Worm (Caenorhabditis elegans) whole organism, young adult: ENCODE data around the gene col-169.

ENCODE experiments used
- B0035.1 ChIP-seq: sonication (generic microtip); optimal IDR thresholded peaks from 2 replicates; lab custom pipeline; 2016; ENCODE audit warnings: missing genetic modification characterization, mild to moderate bottlenecking, missing compliant biosample characterization, missing genotype, missing genetic modification reagents
- C17E4.6 ChIP-seq: fragments of 200-800 bp; sonication (Bioruptor generic); IDR thresholded peaks from 2 replicates; pipeline ENCODE4 v1.3.6; 2022; ENCODE audit warnings: missing genetic modification reagents, missing genetic modification characterization, missing compliant biosample characterization
- D2030.7 ChIP-seq: fragments of 200-800 bp; sonication (Bioruptor generic); IDR thresholded peaks from 2 replicates; pipeline ENCODE4 v1.3.6; 2022; ENCODE audit warnings: missing genetic modification reagents, missing genetic modification characterization, missing compliant biosample characterization
- F23B12.7 ChIP-seq: sonication (generic microtip); optimal IDR thresholded peaks from 2 replicates; lab custom pipeline; 2017; ENCODE audit warnings: missing genetic modification characterization, mild to moderate bottlenecking, missing compliant biosample characterization, antibody characterized with exemption, moderate library complexity; ENCODE audit not compliant: insufficient read depth
- T26A5.8 ChIP-seq: sonication (generic microtip); optimal IDR thresholded peaks from 2 replicates; lab custom pipeline; 2016; ENCODE audit warnings: missing genetic modification characterization, missing compliant biosample characterization
- Y53G8AR.9 ChIP-seq: fragments of 200-800 bp; sonication (Bioruptor generic); conservative IDR thresholded peaks from 2 replicates; pipeline ENCODE4 v1.3.6; 2022; ENCODE audit warnings: missing genetic modification reagents, missing genetic modification characterization, missing compliant biosample characterization
- Y56A3A.18 ChIP-seq: fragments of 200-800 bp; sonication (Bioruptor generic); IDR thresholded peaks from 2 replicates; pipeline ENCODE4 v1.3.6; 2022; ENCODE audit warnings: missing genetic modification reagents, missing genetic modification characterization, missing compliant biosample characterization
- ZK185.1 ChIP-seq: sonication (generic microtip); optimal IDR thresholded peaks from 2 replicates; lab custom pipeline; 2016; ENCODE audit warnings: mild to moderate bottlenecking, missing genetic modification characterization, missing compliant biosample characterization; ENCODE audit not compliant: poor library complexity, severe bottlenecking
- akir-1 ChIP-seq: fragments of 200-800 bp; sonication (Bioruptor generic); optimal IDR thresholded peaks from 2 replicates; lab custom pipeline; 2018; ENCODE audit warnings: mild to moderate bottlenecking, missing genetic modification characterization, moderate library complexity, missing compliant biosample characterization
- ama-1 ChIP-seq, 3 experiments: fragments of 150-350 bp in 1 of 3; sonication (generic microtip) in 2 of 3; optimal IDR thresholded peaks; 2 replicates each; lab custom pipeline; 2014 to 2018; ENCODE audit warnings: missing biosample characterization in 2 of 3, missing genetic modification characterization in 2 of 3, missing genetic modification reagents in 2 of 3
- athp-1 ChIP-seq: sonication (generic microtip); optimal IDR thresholded peaks from 2 replicates; lab custom pipeline; 2017; ENCODE audit warnings: mild to moderate bottlenecking, missing genetic modification characterization, missing compliant biosample characterization
- attf-3 ChIP-seq: fragments of 200-800 bp; sonication (Bioruptor generic); conservative IDR thresholded peaks from 2 replicates; pipeline ENCODE4 v1.3.6; 2022; ENCODE audit warnings: missing genetic modification reagents, missing genetic modification characterization, missing compliant biosample characterization
- attf-5 ChIP-seq: fragments of 200-800 bp; sonication (Bioruptor generic); optimal IDR thresholded peaks from 2 replicates; lab custom pipeline; 2018; ENCODE audit warnings: mild to moderate bottlenecking, missing genetic modification characterization, missing compliant biosample characterization
- cebp-2 ChIP-seq: fragments of 200-800 bp; sonication (Bioruptor generic); IDR thresholded peaks from 2 replicates; pipeline ENCODE4 v1.3.6; 2022; ENCODE audit warnings: missing genetic modification characterization, missing compliant biosample characterization
- ceh-27 ChIP-seq: fragments of 200-800 bp; sonication (Bioruptor generic); optimal IDR thresholded peaks from 2 replicates; lab custom pipeline; 2018; ENCODE audit warnings: mild to moderate bottlenecking, missing genetic modification characterization, moderate library complexity, missing compliant biosample characterization
- dox-1 ChIP-seq: fragments of 200-800 bp; sonication (Bioruptor generic); IDR thresholded peaks from 2 replicates; pipeline ENCODE4 v1.3.6; 2022; ENCODE audit warnings: missing genetic modification reagents, missing genetic modification characterization, missing compliant biosample characterization
- dpl-1 ChIP-seq: fragments of 150-350 bp; optimal IDR thresholded peaks from 2 replicates; lab custom pipeline; 2014; ENCODE audit warnings: missing biosample characterization, missing genetic modification reagents, missing genetic modification characterization
- efl-1 ChIP-seq: fragments of 150-350 bp; optimal IDR thresholded peaks from 2 replicates; lab custom pipeline; 2014; ENCODE audit warnings: missing biosample characterization, missing genetic modification reagents, missing genetic modification characterization
- egl-44 ChIP-seq: fragments of 200-800 bp; sonication (Bioruptor generic); IDR thresholded peaks from 2 replicates; pipeline ENCODE4 v1.3.6; 2022; ENCODE audit warnings: missing genetic modification reagents, missing genetic modification characterization, missing compliant biosample characterization
- ekl-4 ChIP-seq: fragments of 200-800 bp; sonication (Bioruptor generic); IDR thresholded peaks from 2 replicates; pipeline ENCODE4 v1.3.6; 2022; ENCODE audit warnings: missing genetic modification reagents, missing genetic modification characterization, missing compliant biosample characterization
- ets-4 ChIP-seq: fragments of 200-800 bp; sonication (Bioruptor generic); optimal IDR thresholded peaks from 2 replicates; lab custom pipeline; 2018; ENCODE audit warnings: mild to moderate bottlenecking, missing genetic modification characterization, missing compliant biosample characterization
- him-1 ChIP-seq: sonication (generic microtip); optimal IDR thresholded peaks from 2 replicates; lab custom pipeline; 2016; ENCODE audit warnings: missing genotype, missing genetic modification reagents, missing genetic modification characterization, missing compliant biosample characterization
- hlh-12 ChIP-seq: sonication (generic microtip); optimal IDR thresholded peaks from 2 replicates; lab custom pipeline; 2016; ENCODE audit warnings: missing genetic modification characterization, missing compliant biosample characterization
- hsf-1 ChIP-seq: fragments of 200-800 bp; sonication (Bioruptor generic); IDR thresholded peaks from 2 replicates; pipeline ENCODE4 v1.3.6; 2022; ENCODE audit warnings: missing genetic modification reagents, missing genetic modification characterization, missing compliant biosample characterization
- lag-1 ChIP-seq: fragments of 200-800 bp; sonication (Bioruptor generic); IDR thresholded peaks from 2 replicates; pipeline ENCODE4 v1.3.6; 2022; ENCODE audit warnings: missing genetic modification reagents, missing genetic modification characterization, missing compliant biosample characterization
- let-607 ChIP-seq, 2 experiments: fragments of 200-800 bp in 1 of 2; sonication (Bioruptor generic) in 1 of 2; sonication (generic microtip) in 1 of 2; optimal IDR thresholded peaks; 2 replicates each; lab custom pipeline; 2016 to 2018; ENCODE audit warnings: mild to moderate bottlenecking in 2 of 2, missing compliant biosample characterization in 2 of 2, missing genetic modification characterization in 2 of 2, moderate library complexity in 2 of 2, missing genotype in 1 of 2
- lin-40 ChIP-seq: sonication (generic microtip); optimal IDR thresholded peaks from 2 replicates; lab custom pipeline; 2016; ENCODE audit warnings: missing genetic modification characterization, mild to moderate bottlenecking, missing compliant biosample characterization, missing genotype, missing genetic modification reagents
- lir-1 ChIP-seq: fragments of 200-800 bp; sonication (Bioruptor generic); conservative IDR thresholded peaks from 2 replicates; pipeline ENCODE4 v1.3.6; 2022; ENCODE audit warnings: missing genetic modification reagents, missing genetic modification characterization, missing compliant biosample characterization
- lsy-27 ChIP-seq: sonication (generic microtip); optimal IDR thresholded peaks from 2 replicates; lab custom pipeline; 2017; ENCODE audit warnings: missing genetic modification characterization, mild to moderate bottlenecking, missing compliant biosample characterization, antibody characterized with exemption, missing genotype, borderline replicate concordance; ENCODE audit not compliant: insufficient read depth
- mel-28 ChIP-seq: sonication (generic microtip); optimal IDR thresholded peaks from 2 replicates; lab custom pipeline; 2016; ENCODE audit warnings: borderline replicate concordance, mild to moderate bottlenecking, missing genetic modification characterization, missing compliant biosample characterization
- nfya-2 ChIP-seq: fragments of 200-800 bp; sonication (Bioruptor generic); IDR thresholded peaks from 2 replicates; pipeline ENCODE4 v1.3.6; 2022; ENCODE audit warnings: missing genetic modification reagents, missing genetic modification characterization, missing compliant biosample characterization
- nhr-90 ChIP-seq: sonication (generic microtip); optimal IDR thresholded peaks from 2 replicates; lab custom pipeline; 2016; ENCODE audit warnings: missing genotype, mild to moderate bottlenecking, missing genetic modification characterization, missing compliant biosample characterization
- pbrm-1 ChIP-seq: fragments of 200-800 bp; sonication (Bioruptor generic); IDR thresholded peaks from 2 replicates; pipeline ENCODE4 v1.3.6; 2022; ENCODE audit warnings: missing genetic modification reagents, missing genetic modification characterization, missing compliant biosample characterization
- rpc-1 ChIP-seq, 2 experiments: fragments of 150-350 bp in 1 of 2; sonication (generic microtip) in 1 of 2; optimal IDR thresholded peaks; 2 replicates each; lab custom pipeline; 2014 to 2018; ENCODE audit warnings: missing biosample characterization in 1 of 2, missing genetic modification characterization in 1 of 2, missing genetic modification reagents in 1 of 2, missing genotype in 1 of 2
- sdz-38 ChIP-seq: sonication (generic microtip); optimal IDR thresholded peaks from 2 replicates; lab custom pipeline; 2016; ENCODE audit warnings: missing genotype, missing genetic modification characterization, missing compliant biosample characterization
- snpc-3.4 ChIP-seq: sonication (generic microtip); optimal IDR thresholded peaks from 2 replicates; lab custom pipeline; 2017; ENCODE audit warnings: missing genetic modification characterization, mild to moderate bottlenecking, missing compliant biosample characterization, antibody characterized with exemption, moderate library complexity, missing genotype, missing genetic modification reagents
- somi-1 ChIP-seq: fragments of 200-800 bp; sonication (Bioruptor generic); optimal IDR thresholded peaks from 2 replicates; lab custom pipeline; 2018; ENCODE audit warnings: mild to moderate bottlenecking, missing genetic modification characterization, missing compliant biosample characterization
- sptf-2 ChIP-seq: fragments of 200-800 bp; sonication (Bioruptor generic); optimal IDR thresholded peaks from 2 replicates; lab custom pipeline; 2018; ENCODE audit warnings: mild to moderate bottlenecking, missing genetic modification characterization, missing compliant biosample characterization
- tlf-1 ChIP-seq: fragments of 200-800 bp; sonication (Bioruptor generic); optimal IDR thresholded peaks from 2 replicates; lab custom pipeline; 2018; ENCODE audit warnings: mild to moderate bottlenecking, missing genetic modification characterization, missing compliant biosample characterization
- zfh-2 ChIP-seq: fragments of 200-800 bp; sonication (Bioruptor generic); conservative IDR thresholded peaks from 2 replicates; pipeline ENCODE4 v1.3.6; 2022; ENCODE audit warnings: missing genetic modification reagents, missing genetic modification characterization, missing compliant biosample characterization
- ztf-18 ChIP-seq: sonication (generic microtip); optimal IDR thresholded peaks from 2 replicates; lab custom pipeline; 2016; ENCODE audit warnings: missing genotype, mild to moderate bottlenecking, missing genetic modification characterization, missing compliant biosample characterization
- ztf-22 ChIP-seq: fragments of 200-800 bp; sonication (Bioruptor generic); optimal IDR thresholded peaks from 2 replicates; lab custom pipeline; 2018; ENCODE audit warnings: mild to moderate bottlenecking, missing genetic modification characterization, moderate library complexity, missing compliant biosample characterization
- ztf-25 ChIP-seq: fragments of 200-800 bp; sonication (Bioruptor generic); IDR thresholded peaks from 2 replicates; pipeline ENCODE4 v1.3.6; 2022; ENCODE audit warnings: missing genetic modification reagents, missing genetic modification characterization, missing compliant biosample characterization
- ztf-26 ChIP-seq: sonication (generic microtip); optimal IDR thresholded peaks from 2 replicates; lab custom pipeline; 2017; ENCODE audit warnings: missing genetic modification characterization, missing compliant biosample characterization
- ztf-3 ChIP-seq: fragments of 200-800 bp; sonication (Bioruptor generic); optimal IDR thresholded peaks from 2 replicates; lab custom pipeline; 2018; ENCODE audit warnings: mild to moderate bottlenecking, missing genetic modification characterization, missing compliant biosample characterization

Gene col-169

DNA sequence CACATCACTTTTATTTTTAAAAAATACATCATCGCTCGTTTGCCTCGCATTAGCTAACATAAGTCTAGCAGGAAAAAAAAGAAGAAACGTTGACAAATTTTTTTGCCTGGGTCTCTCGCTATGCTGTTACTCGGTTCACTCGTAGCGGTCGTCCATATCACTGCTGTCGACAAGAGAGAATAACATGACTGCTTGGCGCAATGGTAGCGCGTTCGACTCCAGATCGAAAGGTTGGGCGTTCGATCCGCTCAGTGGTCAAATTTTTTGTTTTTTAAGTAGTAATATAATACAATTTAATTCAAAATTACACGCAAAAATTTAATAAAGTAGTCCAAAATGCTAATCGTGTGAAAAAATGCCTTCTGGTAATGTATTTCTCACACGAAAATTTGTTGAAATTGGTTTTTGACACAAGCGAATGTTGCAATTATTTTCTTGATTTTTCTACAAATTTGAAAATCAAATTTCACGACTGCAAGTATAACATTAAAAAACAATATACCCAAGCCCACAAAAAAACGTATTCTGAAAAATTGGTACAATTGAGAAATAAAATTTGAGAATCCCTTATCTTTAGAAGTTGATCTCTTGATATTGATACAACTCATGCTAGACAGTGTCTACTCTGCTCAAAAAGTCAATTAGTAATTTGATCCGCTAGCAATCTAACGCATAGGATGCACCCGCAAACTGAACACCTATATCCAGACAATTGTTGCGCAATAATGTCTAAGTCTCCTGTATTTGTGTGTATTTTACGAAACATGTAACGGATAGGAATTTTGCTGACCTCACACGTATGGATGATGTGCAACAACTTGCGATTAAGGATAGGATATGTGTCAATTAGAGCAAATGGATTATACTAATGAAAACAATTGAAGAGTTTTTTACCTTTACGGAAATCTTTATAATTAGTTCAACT is 42.5 kb downstream of the col-169 start:
- TF ChIP-seq hlh-12 (tag; lab: Kevin White, UChicago) (peak; percentile 41), athp-1 (peak; percentile 6), cebp-2 (GFP tag; lab: Robert Waterston, UW) (no peak), mel-28 (no peak), let-607 (tag; optimal IDR thresholded peaks at IDR 0.05; lab: Kevin White, UChicago) (peak; percentile 39 to 67), ztf-25 (GFP tag; lab: Robert Waterston, UW) (0 out of 2 replicates have a peak, but pooled peaks have one; percentile 55), rpc-1 (optimal IDR thresholded peaks at IDR 0.05; lab: Kevin White, UChicago) (peak; percentile 89), rpc-1 (tag; optimal IDR thresholded peaks at IDR 0.05; lab: Kevin White, UChicago) (peak; percentile 95), ekl-4 (GFP tag; lab: Robert Waterston, UW) (0 out of 2 replicates have a peak, but pooled peaks have one; percentile 27), nhr-90 (tag; lab: Kevin White, UChicago) (peak; percentile 81), snpc-3.4 (tag; lab: Kevin White, UChicago) (peak; percentile 39), ama-1 (optimal IDR thresholded peaks at IDR 0.05; lab: Kevin White, UChicago) (no peak), ama-1 (GFP tag; optimal IDR thresholded peaks at IDR 0.05; lab: Kevin White, UChicago) (peak in 1 of 2 experiments; percentile 78), ztf-22 (GFP tag; lab: Kevin White, UChicago) (peak; percentile 32), dpl-1 (no peak), akir-1 (GFP tag; lab: Kevin White, UChicago) (peak; percentile 9), attf-5 (GFP tag; lab: Kevin White, UChicago) (peak; percentile 42), lir-1 (GFP tag; lab: Robert Waterston, UW) (peak; percentile 35), Y56A3A.18 (GFP tag; lab: Robert Waterston, UW) (no peak; the same call in 1 of the 2 replicates), sdz-38 (tag; lab: Kevin White, UChicago) (no peak), ets-4 (GFP tag; lab: Kevin White, UChicago) (no peak), zfh-2 (GFP tag; lab: Robert Waterston, UW) (no peak), Y53G8AR.9 (no peak), dox-1 (GFP tag; lab: Robert Waterston, UW) (no peak; the same call in 1 of the 2 replicates), B0035.1 (tag; lab: Kevin White, UChicago) (peak; percentile 62), lag-1 (GFP tag; lab: Robert Waterston, UW) (no peak), D2030.7 (GFP tag; lab: Robert Waterston, UW) (peak; percentile 66), lin-40 (no peak), ztf-3 (peak; percentile 32), egl-44 (peak; percentile 78; the same call in 1 of the 2 replicates), ztf-18 (peak; percentile 62), lsy-27 (tag; lab: Kevin White, UChicago) (peak; percentile 13), pbrm-1 (GFP tag; lab: Robert Waterston, UW) (peak; percentile 85), F23B12.7 (tag; lab: Kevin White, UChicago) (peak; percentile 85), efl-1 (GFP tag; lab: Kevin White, UChicago) (no peak), hsf-1 (GFP tag; lab: Robert Waterston, UW) (no peak), nfya-2 (GFP tag; lab: Robert Waterston, UW) (no peak), ceh-27 (GFP tag; lab: Kevin White, UChicago) (peak; percentile 47), somi-1 (GFP tag; lab: Kevin White, UChicago) (peak; percentile 58), tlf-1 (GFP tag; lab: Kevin White, UChicago) (no peak), C17E4.6 (no peak), ztf-26 (tag; lab: Kevin White, UChicago) (peak; percentile 57), him-1 (tag; lab: Kevin White, UChicago) (peak; percentile 93), sptf-2 (peak; percentile 41), T26A5.8 (tag; lab: Kevin White, UChicago) (peak; percentile 66), attf-3 (no peak), ZK185.1 (peak; percentile 67)
